Fruit fly (Drosophila melanogaster) whole organism, embryonic: ENCODE measurements around the gene CG11581.

Experiments
- CG13296 ChIP-seq: fragments of 200-800 bp; sonication (Bioruptor generic); optimal IDR thresholded peaks from 3 replicates; lab custom pipeline; 2018; ENCODE audit warnings: missing biosample characterization, mild to moderate bottlenecking, missing genetic modification characterization
- CG1603 ChIP-seq: fragments of 200-800 bp; sonication (Bioruptor generic); optimal IDR thresholded peaks from 2 replicates; lab custom pipeline; 2019; ENCODE audit warnings: missing biosample characterization, mild to moderate bottlenecking, missing genetic modification characterization, moderate library complexity
- pita ChIP-seq: fragments of 200-800 bp; sonication (Bioruptor generic); optimal IDR thresholded peaks from 2 replicates; lab custom pipeline; 2017; ENCODE audit warnings: missing biosample characterization, mild to moderate bottlenecking, missing genetic modification characterization

- TF ChIP-seq pita (GFP tag; lab: Kevin White, UChicago) (no peak), CG13296 (no peak), CG1603 (tag; lab: Kevin White, UChicago) (no peak)
Measured at dm6 chrX:14174456-14174855, 2.3 kb upstream of the CG11581 start, which contains the start of gene CG1368.
